Worm (Caenorhabditis elegans) whole organism, L2 larva: ENCODE data around the gene srlf-11.

Experiments
- blmp-1 ChIP-seq: sonication (generic microtip); optimal IDR thresholded peaks from 2 replicates; lab custom pipeline; 2017; ENCODE audit warnings: missing genetic modification characterization, mild to moderate bottlenecking, missing compliant biosample characterization, antibody characterized with exemption, moderate library complexity; ENCODE audit not compliant: insufficient read depth
- egl-27 ChIP-seq: sonication (generic microtip); optimal IDR thresholded peaks from 3 replicates; lab custom pipeline; 2017; ENCODE audit warnings: missing biosample characterization, missing genetic modification reagents, missing genetic modification characterization
- lin-11 ChIP-seq: fragments of 150-350 bp; sonication (generic microtip); optimal IDR thresholded peaks from 2 replicates; lab custom pipeline; 2014; ENCODE audit warnings: missing biosample characterization, missing genetic modification characterization, inconsistent platforms, mixed read lengths
- lin-13 ChIP-seq: fragments of 150-350 bp; optimal IDR thresholded peaks from 2 replicates; lab custom pipeline; 2014; ENCODE audit warnings: missing biosample characterization, missing genetic modification reagents, missing genetic modification characterization
- mab-5 ChIP-seq: fragments of 150-350 bp; optimal IDR thresholded peaks from 2 replicates; lab custom pipeline; 2014; ENCODE audit warnings: missing biosample characterization, missing genetic modification characterization
- nhr-11 ChIP-seq: fragments of 150-350 bp; optimal IDR thresholded peaks from 2 replicates; lab custom pipeline; 2014; ENCODE audit warnings: missing biosample characterization, missing genetic modification characterization
- nhr-12 ChIP-seq: fragments of 150-350 bp; optimal IDR thresholded peaks from 2 replicates; lab custom pipeline; 2014; ENCODE audit warnings: missing biosample characterization, missing genetic modification characterization
- nhr-77 ChIP-seq: fragments of 150-350 bp; optimal IDR thresholded peaks from 2 replicates; lab custom pipeline; 2014; ENCODE audit warnings: missing biosample characterization, missing genetic modification characterization
- snpc-4 ChIP-seq: fragments of 150-350 bp; optimal IDR thresholded peaks from 2 replicates; lab custom pipeline; 2014; ENCODE audit warnings: missing biosample characterization, missing genetic modification characterization
- unc-39 ChIP-seq: fragments of 150-350 bp; optimal IDR thresholded peaks from 2 replicates; lab custom pipeline; 2014; ENCODE audit warnings: missing biosample characterization, missing genetic modification characterization
- unc-62 ChIP-seq: fragments of 150-350 bp; optimal IDR thresholded peaks from 2 replicates; lab custom pipeline; 2014; ENCODE audit warnings: missing biosample characterization, missing genetic modification reagents, missing genetic modification characterization

- TF ChIP-seq lin-11 (no peak), nhr-11 (tag; lab: Kevin White, UChicago) (no peak), blmp-1 (tag; lab: Kevin White, UChicago) (no peak), lin-13 (GFP tag; lab: Kevin White, UChicago) (no peak), egl-27 (tag; lab: Kevin White, UChicago) (no peak), unc-62 (GFP tag; lab: Kevin White, UChicago) (no peak), snpc-4 (tag; lab: Kevin White, UChicago) (no peak), mab-5 (tag; lab: Kevin White, UChicago) (no peak), nhr-77 (no peak), unc-39 (tag; lab: Kevin White, UChicago) (no peak), nhr-12 (no peak)
Measured at ce11 chrIV:10889820-10890462, 4.1 kb upstream of the srlf-11 start, which contains the start of gene F13E9.15.
